Worm (Caenorhabditis elegans) whole organism, midembryonic: ENCODE measurements around the gene znfx-1.

Experiments used
- T22C8.4 ChIP-seq: fragments of 200-800 bp; sonication (Bioruptor generic); IDR thresholded peaks from 2 replicates; pipeline ENCODE4 v1.3.6; 2022; ENCODE audit warnings: missing genetic modification characterization, missing compliant biosample characterization
- cog-1 ChIP-seq: sonication (generic microtip); optimal IDR thresholded peaks from 2 replicates; lab custom pipeline; 2016; ENCODE audit warnings: missing genetic modification characterization, missing compliant biosample characterization
- flt-1 ChIP-seq: fragments of 200-800 bp; sonication (Bioruptor generic); IDR thresholded peaks from 2 replicates; pipeline ENCODE4 v1.3.6; 2022; ENCODE audit warnings: missing genetic modification characterization, missing compliant biosample characterization
- klf-2 ChIP-seq: fragments of 200-800 bp; sonication (Bioruptor generic); conservative IDR thresholded peaks from 2 replicates; pipeline ENCODE4 v1.3.6; 2022; ENCODE audit warnings: missing genetic modification reagents, missing genetic modification characterization, missing compliant biosample characterization
- med-1 ChIP-seq: sonication (generic microtip); optimal IDR thresholded peaks from 2 replicates; lab custom pipeline; 2017; ENCODE audit warnings: missing genetic modification characterization, mild to moderate bottlenecking, missing compliant biosample characterization, antibody characterized with exemption, missing genetic modification reagents; ENCODE audit not compliant: insufficient read depth
- ref-1 ChIP-seq: fragments of 200-800 bp; sonication (Bioruptor generic); conservative IDR thresholded peaks from 2 replicates; pipeline ENCODE4 v1.3.6; 2022; ENCODE audit warnings: missing genetic modification reagents, missing genetic modification characterization, missing compliant biosample characterization
- tab-1 ChIP-seq: fragments of 200-800 bp; sonication (Bioruptor generic); IDR thresholded peaks from 2 replicates; pipeline ENCODE4 v1.3.6; 2022; ENCODE audit warnings: missing genetic modification characterization, missing compliant biosample characterization
- ztf-23 ChIP-seq: fragments of 200-800 bp; sonication (Bioruptor generic); IDR thresholded peaks from 2 replicates; pipeline ENCODE4 v1.3.6; 2022; ENCODE audit warnings: missing genetic modification reagents, missing genetic modification characterization, missing compliant biosample characterization
- ztf-29 ChIP-seq: fragments of 200-800 bp; sonication (Bioruptor generic); IDR thresholded peaks from 2 replicates; pipeline ENCODE4 v1.3.6; 2022; ENCODE audit warnings: missing genetic modification reagents, missing genetic modification characterization, missing compliant biosample characterization

Gene znfx-1

ce11 chrII:9268983-9269382 lies 55.5 kb downstream of the znfx-1 start:
- TF ChIP-seq ztf-23 (GFP tag; lab: Robert Waterston, UW) (no peak), T22C8.4 (GFP tag; lab: Robert Waterston, UW) (no peak), flt-1 (no peak), ztf-29 (GFP tag; lab: Robert Waterston, UW) (no peak), tab-1 (GFP tag; lab: Robert Waterston, UW) (no peak), klf-2 (no peak)

- TF ChIP-seq ztf-29 (GFP tag; lab: Robert Waterston, UW) (no peak), ref-1 (GFP tag; lab: Robert Waterston, UW) (no peak), klf-2 (no peak), flt-1 (no peak), tab-1 (GFP tag; lab: Robert Waterston, UW) (no peak), cog-1 (no peak), ztf-23 (GFP tag; lab: Robert Waterston, UW) (no peak), T22C8.4 (GFP tag; lab: Robert Waterston, UW) (no peak), med-1 (no peak)
Measured at ce11 chrII:9269588-9269987, 56.1 kb downstream of the znfx-1 start, which contains the start of gene C01G6.3. Gene C01G6.3 (plus strand): TSS chrII:9269888.

- TF ChIP-seq flt-1 (no peak), tab-1 (GFP tag; lab: Robert Waterston, UW) (no peak), ref-1 (GFP tag; lab: Robert Waterston, UW) (no peak), ztf-29 (GFP tag; lab: Robert Waterston, UW) (no peak), cog-1 (no peak), med-1 (no peak), klf-2 (no peak)
Measured at ce11 chrII:9271285-9271684, 57.8 kb downstream of the znfx-1 start.
